Fruit fly (Drosophila melanogaster): Measurements from ENCODE around the gene shv.

The shv gene

dm6 chr2L:419620-420184 is 33.2 kb upstream of the shv start, which contains the start of the genes CG13690 and RpLP1 (continued):
- peak; percentile 42 for TF ChIP-seq CG31627 (GFP tag; optimal IDR thresholded peaks at IDR 0.05)
- TF ChIP-seq CG1621 (tag; optimal IDR thresholded peaks at IDR 0.05), result peak; percentile 63
- TF ChIP-seq Eip78C (GFP tag), result peak; percentile 94
- peak; percentile 59 for TF ChIP-seq svp (GFP tag)
- peak; percentile 4 for TF ChIP-seq Eip93F (GFP tag; optimal IDR thresholded peaks at IDR 0.05)
- TF ChIP-seq salr (GFP tag; optimal IDR thresholded peaks at IDR 0.05), result peak; percentile 4 to 38
- peak; percentile 63; the same call in 2 of the 3 replicates for TF ChIP-seq eg (GFP tag; IDR thresholded peaks at IDR 0.05)
- TF ChIP-seq lz (GFP tag; optimal IDR thresholded peaks at IDR 0.05), result peak; percentile 69
- TF ChIP-seq CG10631 (GFP tag; optimal IDR thresholded peaks at IDR 0.05), result no peak
- TF ChIP-seq CG11294 (GFP tag; IDR thresholded peaks at IDR 0.05), result no peak
- peak; percentile 36 for TF ChIP-seq CG11762 (GFP tag; optimal IDR thresholded peaks at IDR 0.05; ENCODE audit: insufficient read depth)
- peak; percentile 96 for TF ChIP-seq fkh (GFP tag; optimal IDR thresholded peaks at IDR 0.05)
- peak; percentile 61 for TF ChIP-seq OdsH (GFP tag; optimal IDR thresholded peaks at IDR 0.05)
- peak; percentile 64 for TF ChIP-seq CG9139 (GFP tag; optimal IDR thresholded peaks at IDR 0.05)
- no peak for TF ChIP-seq CG6276 (GFP tag; optimal IDR thresholded peaks at IDR 0.05)
- peak; percentile 56 for TF ChIP-seq CG3032 (tag; optimal IDR thresholded peaks at IDR 0.05)
- peak; percentile 43 for TF ChIP-seq CG10669 (GFP tag; optimal IDR thresholded peaks at IDR 0.05)

dm6 chr2L:421119-421821 is 31.6 kb upstream of the shv start, which contains the start of the genes CG11885 and CG13692:
TSS of gene CG11885 (minus strand) at chr2L:421450.
TSS of gene CG13692 (plus strand) at chr2L:421771.
- peak; percentile 44 for TF ChIP-seq esn (GFP tag; optimal IDR thresholded peaks at IDR 0.05)
- TF ChIP-seq Sox14 (GFP tag; optimal IDR thresholded peaks at IDR 0.05), result peak; percentile 43
- TF ChIP-seq CG15336 (GFP tag; IDR thresholded peaks at IDR 0.05), result no peak
- TF ChIP-seq dsx (GFP tag; optimal IDR thresholded peaks at IDR 0.05; ENCODE audit: poor library complexity, severe bottlenecking), result peak; percentile 89
- peak; percentile 78 for TF ChIP-seq vri (GFP tag; optimal IDR thresholded peaks at IDR 0.05)
- no peak for TF ChIP-seq CG32006 (GFP tag; optimal IDR thresholded peaks at IDR 0.05)
- peak; percentile 5 for TF ChIP-seq Met (GFP tag; optimal IDR thresholded peaks at IDR 0.05)
- peak; percentile 35 for TF ChIP-seq lz (GFP tag; optimal IDR thresholded peaks at IDR 0.05)
- TF ChIP-seq CG6808 (GFP tag; optimal IDR thresholded peaks at IDR 0.05), result no peak
- peak; percentile 38 for TF ChIP-seq CG3919 (GFP tag; optimal IDR thresholded peaks at IDR 0.05)
- TF ChIP-seq fkh (GFP tag; optimal IDR thresholded peaks at IDR 0.05), result peak; percentile 90
- peak; percentile 24 for TF ChIP-seq topi (GFP tag; optimal IDR thresholded peaks at IDR 0.05)
- peak; percentile 3 for TF ChIP-seq cyc (GFP tag; optimal IDR thresholded peaks at IDR 0.05)
- TF ChIP-seq CG1621 (tag; optimal IDR thresholded peaks at IDR 0.05), result peak; percentile 26
- TF ChIP-seq Hr39 (GFP tag; optimal IDR thresholded peaks at IDR 0.05), result peak; percentile 1
- peak; percentile 72 for TF ChIP-seq svp (GFP tag)
- peak; percentile 58 for TF ChIP-seq Eip78C (GFP tag)
- TF ChIP-seq Gug (GFP tag; IDR thresholded peaks at IDR 0.05), result no peak
- TF ChIP-seq achi (GFP tag; optimal IDR thresholded peaks at IDR 0.05), result no peak
- TF ChIP-seq CG31627 (GFP tag; optimal IDR thresholded peaks at IDR 0.05), result peak; percentile 15
- TF ChIP-seq acj6 (GFP tag; optimal IDR thresholded peaks at IDR 0.05), result peak; percentile 15

DNA sequence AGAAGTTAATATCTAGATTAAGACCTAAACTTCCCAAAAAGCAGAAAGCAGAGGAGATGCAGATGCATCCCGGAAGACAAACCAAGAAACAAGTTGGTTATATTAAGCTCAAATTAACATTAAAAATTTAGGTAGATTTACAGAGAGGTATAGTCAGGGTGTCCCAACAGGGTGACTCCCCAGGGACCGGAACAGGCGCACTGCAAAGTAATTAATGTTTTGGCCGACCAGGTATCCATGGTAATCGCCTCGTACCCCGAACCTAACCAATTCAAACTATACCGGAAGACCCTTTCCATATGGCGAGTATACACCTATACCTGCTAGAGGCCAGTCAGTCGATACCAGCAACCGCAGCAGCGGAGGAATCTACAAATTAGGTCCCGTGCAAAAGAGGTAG is 30.3 kb upstream of the shv start, which contains the start of gene BBS8:
Gene BBS8, plus strand, starts transcription at position 301 of the 400 bp plus-strand sequence.
- no peak for TF ChIP-seq CG10669 (GFP tag; optimal IDR thresholded peaks at IDR 0.05)

- TF ChIP-seq CG8632 (GFP tag; optimal IDR thresholded peaks at IDR 0.05), result peak; percentile 49
- TF ChIP-seq CG6163 (GFP tag; IDR thresholded peaks at IDR 0.05), result peak; percentile 66; the same call in 2 of the 3 replicates
- TF ChIP-seq CG1621 (tag; optimal IDR thresholded peaks at IDR 0.05), result peak; percentile 5
- TF ChIP-seq Eip78C (GFP tag), result peak; percentile 91
- peak; percentile 89 for TF ChIP-seq vri (GFP tag; optimal IDR thresholded peaks at IDR 0.05)
- TF ChIP-seq dsx (GFP tag; optimal IDR thresholded peaks at IDR 0.05; ENCODE audit: poor library complexity, severe bottlenecking), result no peak
- TF ChIP-seq Hr4 (GFP tag; optimal IDR thresholded peaks at IDR 0.05), result no peak
- peak; percentile 12; the same call in 1 of the 2 replicates for TF ChIP-seq CG15336 (GFP tag; IDR thresholded peaks at IDR 0.05)
- no peak for TF ChIP-seq CG4318 (GFP tag; optimal IDR thresholded peaks at IDR 0.05)
- TF ChIP-seq CG6792 (GFP tag; optimal IDR thresholded peaks at IDR 0.05), result peak; percentile 68
- TF ChIP-seq CG6854 (GFP tag; optimal IDR thresholded peaks at IDR 0.05), result peak; percentile 22
- TF ChIP-seq CG6276 (GFP tag; optimal IDR thresholded peaks at IDR 0.05), result no peak
- TF ChIP-seq CG10669 (GFP tag; optimal IDR thresholded peaks at IDR 0.05), result peak; percentile 10
- TF ChIP-seq CG16779 (tag; optimal IDR thresholded peaks at IDR 0.05), result peak; percentile 36
- TF ChIP-seq net (GFP tag; optimal IDR thresholded peaks at IDR 0.05), result peak; percentile 44
- TF ChIP-seq cyc (GFP tag; optimal IDR thresholded peaks at IDR 0.05), result peak; percentile 78
- no peak for TF ChIP-seq Hr38 (GFP tag; optimal IDR thresholded peaks at IDR 0.05)
- peak; percentile 56 for TF ChIP-seq OdsH (GFP tag; optimal IDR thresholded peaks at IDR 0.05)
- TF ChIP-seq CG3919 (GFP tag; optimal IDR thresholded peaks at IDR 0.05), result peak; percentile 74
- peak; percentile 86 for TF ChIP-seq Met (GFP tag; optimal IDR thresholded peaks at IDR 0.05)
- peak; percentile 93 for TF ChIP-seq svp (GFP tag)
- TF ChIP-seq acj6 (GFP tag; optimal IDR thresholded peaks at IDR 0.05), result peak; percentile 45
- peak; percentile 78 for TF ChIP-seq CG31627 (GFP tag; optimal IDR thresholded peaks at IDR 0.05)
These were observed 29.7 kb upstream of the shv start for dm6 chr2L:423160-423559.

All from whole organism, prepupa.